Worm (Caenorhabditis elegans): ENCODE data around the gene rbm-7.

ce11 chrIII:12925947-12926607, 5.6 kb downstream of the rbm-7 start, which contains the start of the genes npp-25 and mrps-10:
- TF ChIP-seq him-1 (tag; optimal IDR thresholded peaks at IDR 0.05) (no peak), W03F9.2 (tag; optimal IDR thresholded peaks at IDR 0.05) (no peak), dao-5 (tag; optimal IDR thresholded peaks at IDR 0.05) (no peak)

All from whole organism, L4/young adult.